Worm (Caenorhabditis elegans) whole organism, early embryonic: Measurements from ENCODE around the gene tbx-32.

Experiments
- B0310.2 ChIP-seq: sonication (generic microtip); optimal IDR thresholded peaks from 2 replicates; lab custom pipeline; 2016; ENCODE audit warnings: mild to moderate bottlenecking, missing genetic modification characterization, missing compliant biosample characterization
- F13C5.2 ChIP-seq: sonication (generic microtip); optimal IDR thresholded peaks from 2 replicates; lab custom pipeline; 2017; ENCODE audit warnings: mild to moderate bottlenecking, missing genetic modification characterization, inconsistent platforms, missing compliant biosample characterization
- aly-1 ChIP-seq: sonication (generic microtip); optimal IDR thresholded peaks from 2 replicates; lab custom pipeline; 2016; ENCODE audit warnings: missing genetic modification characterization, missing compliant biosample characterization
- ama-1 ChIP-seq: fragments of 150-350 bp; optimal IDR thresholded peaks from 2 replicates; lab custom pipeline; 2014
- ceh-13 ChIP-seq: fragments of 200-800 bp; sonication (Bioruptor generic); optimal IDR thresholded peaks from 2 replicates; lab custom pipeline; 2018; ENCODE audit warnings: mild to moderate bottlenecking, missing genetic modification characterization, missing compliant biosample characterization
- ceh-36 ChIP-seq: sonication (generic microtip); optimal IDR thresholded peaks from 2 replicates; lab custom pipeline; 2016; ENCODE audit warnings: missing genetic modification characterization, inconsistent platforms, missing compliant biosample characterization
- ets-7 ChIP-seq: sonication (generic microtip); optimal IDR thresholded peaks from 2 replicates; lab custom pipeline; 2016; ENCODE audit warnings: missing genotype, missing genetic modification characterization, missing compliant biosample characterization
- flt-1 ChIP-seq: fragments of 200-800 bp; sonication (Bioruptor generic); IDR thresholded peaks from 2 replicates; pipeline ENCODE4 v1.3.6; 2022; ENCODE audit warnings: missing genetic modification characterization, missing compliant biosample characterization
- hmbx-1 ChIP-seq: sonication (generic microtip); optimal IDR thresholded peaks from 2 replicates; lab custom pipeline; 2016; ENCODE audit warnings: mild to moderate bottlenecking, missing genetic modification characterization, missing compliant biosample characterization
- hmg-4 ChIP-seq: fragments of 200-800 bp; sonication (Bioruptor generic); optimal IDR thresholded peaks from 2 replicates; lab custom pipeline; 2018; ENCODE audit warnings: mild to moderate bottlenecking, missing genetic modification characterization, missing compliant biosample characterization
- hnd-1 ChIP-seq: sonication (generic microtip); optimal IDR thresholded peaks from 2 replicates; lab custom pipeline; 2016; ENCODE audit warnings: missing genetic modification characterization, missing compliant biosample characterization
- pes-1 ChIP-seq: fragments of 200-800 bp; sonication (Bioruptor generic); IDR thresholded peaks from 2 replicates; pipeline ENCODE4 v1.3.6; 2022; ENCODE audit warnings: missing genetic modification reagents, missing genetic modification characterization, missing compliant biosample characterization
- scrt-1 ChIP-seq: fragments of 200-800 bp; sonication (Bioruptor generic); IDR thresholded peaks from 2 replicates; pipeline ENCODE4 v1.3.6; 2022; ENCODE audit warnings: missing genetic modification characterization, missing compliant biosample characterization
- sea-1 ChIP-seq: fragments of 200-800 bp; sonication (Bioruptor generic); conservative IDR thresholded peaks from 2 replicates; pipeline ENCODE4 v1.3.6; 2022; ENCODE audit warnings: missing genetic modification characterization, missing compliant biosample characterization
- tbx-11 ChIP-seq: fragments of 200-800 bp; sonication (Bioruptor generic); IDR thresholded peaks from 2 replicates; pipeline ENCODE4 v1.3.6; 2022; ENCODE audit warnings: missing genetic modification characterization, missing compliant biosample characterization
- tbx-37 ChIP-seq: fragments of 200-800 bp; sonication (Bioruptor generic); conservative IDR thresholded peaks from 2 replicates; pipeline ENCODE4 v1.3.6; 2022; ENCODE audit warnings: missing genetic modification reagents, missing genetic modification characterization, missing compliant biosample characterization
- tra-4 ChIP-seq: sonication (generic microtip); optimal IDR thresholded peaks from 2 replicates; lab custom pipeline; 2017; ENCODE audit warnings: missing genetic modification characterization, missing compliant biosample characterization

tbx-32 gene

ce11 chrX:1655207-1655606, at the start of gene tbx-32:
Gene tbx-32, plus strand, starts transcription at chrX:1655507.
- TF ChIP-seq hnd-1 (tag; lab: Kevin White, UChicago), result no peak
- no peak for TF ChIP-seq ceh-13 (GFP tag; lab: Kevin White, UChicago)

ce11 chrX:1612948-1613347, 42.4 kb upstream of the tbx-32 start:
- no peak for TF ChIP-seq ama-1 (lab: Kevin White, UChicago)
- no peak for TF ChIP-seq flt-1 (GFP tag; lab: Robert Waterston, UW)
- no peak for TF ChIP-seq aly-1 (tag; lab: Kevin White, UChicago)
- TF ChIP-seq ceh-36 (tag; lab: Kevin White, UChicago), result no peak
- TF ChIP-seq tbx-37 (GFP tag; lab: Robert Waterston, UW), result no peak
- TF ChIP-seq scrt-1 (GFP tag; lab: Robert Waterston, UW), result no peak
- no peak for TF ChIP-seq ceh-13 (GFP tag; lab: Kevin White, UChicago)
- no peak for TF ChIP-seq hmbx-1
- TF ChIP-seq tbx-11 (GFP tag; lab: Robert Waterston, UW), result no peak
- TF ChIP-seq tra-4, result no peak
- TF ChIP-seq hmg-4 (GFP tag; lab: Kevin White, UChicago), result no peak
- TF ChIP-seq hnd-1 (tag; lab: Kevin White, UChicago), result no peak
- TF ChIP-seq ets-7 (tag; lab: Kevin White, UChicago), result no peak
- TF ChIP-seq F13C5.2, result no peak
- TF ChIP-seq sea-1, result no peak
- no peak for TF ChIP-seq B0310.2
- TF ChIP-seq pes-1, result no peak

ce11 chrX:1613860-1614259, 41.4 kb upstream of the tbx-32 start:
- TF ChIP-seq ceh-36 (tag; lab: Kevin White, UChicago), result no peak
- no peak for TF ChIP-seq ama-1 (lab: Kevin White, UChicago)
- no peak for TF ChIP-seq ceh-13 (GFP tag; lab: Kevin White, UChicago)
- no peak for TF ChIP-seq F13C5.2

- TF ChIP-seq F13C5.2 (no peak), aly-1 (tag; lab: Kevin White, UChicago) (no peak), pes-1 (no peak), tbx-37 (GFP tag; lab: Robert Waterston, UW) (no peak), ama-1 (lab: Kevin White, UChicago) (no peak), tbx-11 (GFP tag; lab: Robert Waterston, UW) (no peak), flt-1 (GFP tag; lab: Robert Waterston, UW) (no peak), B0310.2 (no peak), ceh-36 (tag; lab: Kevin White, UChicago) (no peak), sea-1 (no peak), hmg-4 (GFP tag; lab: Kevin White, UChicago) (no peak), hmbx-1 (no peak), ceh-13 (GFP tag; lab: Kevin White, UChicago) (no peak), ets-7 (tag; lab: Kevin White, UChicago) (no peak), hnd-1 (tag; lab: Kevin White, UChicago) (no peak), scrt-1 (GFP tag; lab: Robert Waterston, UW) (no peak), tra-4 (no peak)
Observed at ce11 chrX:1620678-1621449, 34.4 kb upstream of the tbx-32 start, which contains the start of gene H11E01.2. Gene H11E01.2, plus strand, starts transcription at chrX:1621057.

- no peak for TF ChIP-seq scrt-1 (GFP tag; lab: Robert Waterston, UW)
- TF ChIP-seq flt-1 (GFP tag; lab: Robert Waterston, UW), result no peak
- TF ChIP-seq B0310.2, result no peak
- no peak for TF ChIP-seq hmg-4 (GFP tag; lab: Kevin White, UChicago)
- TF ChIP-seq pes-1, result no peak
- no peak for TF ChIP-seq tbx-37 (GFP tag; lab: Robert Waterston, UW)
- TF ChIP-seq F13C5.2, result no peak
- no peak for TF ChIP-seq aly-1 (tag; lab: Kevin White, UChicago)
- no peak for TF ChIP-seq ets-7 (tag; lab: Kevin White, UChicago)
Observed at ce11 chrX:1623048-1623447, 32.3 kb upstream of the tbx-32 start.

- TF ChIP-seq aly-1 (tag; lab: Kevin White, UChicago) (no peak), flt-1 (GFP tag; lab: Robert Waterston, UW) (peak; percentile 48), tbx-11 (GFP tag; lab: Robert Waterston, UW) (0 out of 2 replicates have a peak, but pooled peaks have one; percentile 46), hmbx-1 (no peak), pes-1 (peak; percentile 71), tbx-37 (GFP tag; lab: Robert Waterston, UW) (peak; percentile 53), sea-1 (0 out of 2 replicates have a peak, but pooled peaks have one; percentile 42), B0310.2 (no peak), hnd-1 (tag; lab: Kevin White, UChicago) (peak; percentile 11), hmg-4 (GFP tag; lab: Kevin White, UChicago) (peak; percentile 80), F13C5.2 (peak; percentile 77), scrt-1 (GFP tag; lab: Robert Waterston, UW) (peak; percentile 67; the same call in 1 of the 2 replicates)
Observed at ce11 chrX:1627013-1627412, 28.3 kb upstream of the tbx-32 start.

- TF ChIP-seq flt-1 (GFP tag; lab: Robert Waterston, UW) (no peak), ceh-36 (tag; lab: Kevin White, UChicago) (no peak), ama-1 (lab: Kevin White, UChicago) (no peak), hmbx-1 (no peak), scrt-1 (GFP tag; lab: Robert Waterston, UW) (no peak), F13C5.2 (no peak)
Observed at ce11 chrX:1627837-1628236, 27.5 kb upstream of the tbx-32 start, which contains the start of gene fbxb-58. Gene fbxb-58, plus strand, starts transcription at chrX:1628137.

- TF ChIP-seq ceh-36 (tag; lab: Kevin White, UChicago) (no peak), hnd-1 (tag; lab: Kevin White, UChicago) (no peak), F13C5.2 (no peak), tra-4 (no peak)
Observed at ce11 chrX:1629746-1630145, 25.6 kb upstream of the tbx-32 start.
